Worm (Caenorhabditis elegans) whole organism, L2 larva: ENCODE data around the gene Y57G11B.5.

Source experiments
- C34F6.9 ChIP-seq: fragments of 150-350 bp; optimal IDR thresholded peaks from 2 replicates; lab custom pipeline; 2014; ENCODE audit warnings: missing biosample characterization, missing genetic modification characterization
- F13H6.1 ChIP-seq: sonication (generic microtip); optimal IDR thresholded peaks from 2 replicates; lab custom pipeline; 2016; ENCODE audit warnings: missing genetic modification characterization, missing compliant biosample characterization
- R02D3.7 ChIP-seq: fragments of 150-350 bp; optimal IDR thresholded peaks from 2 replicates; lab custom pipeline; 2014; ENCODE audit warnings: missing biosample characterization, missing genetic modification characterization
- Y55F3AM.14 ChIP-seq: fragments of 200-800 bp; sonication (Bioruptor generic); optimal IDR thresholded peaks from 2 replicates; lab custom pipeline; 2018; ENCODE audit warnings: mild to moderate bottlenecking, missing genetic modification characterization, missing compliant biosample characterization
- ZK546.5 ChIP-seq: sonication (generic microtip); optimal IDR thresholded peaks from 2 replicates; lab custom pipeline; 2017; ENCODE audit warnings: missing biosample characterization, missing genetic modification characterization
- alr-1 ChIP-seq: fragments of 150-350 bp; optimal IDR thresholded peaks from 2 replicates; lab custom pipeline; 2014; ENCODE audit warnings: missing biosample characterization, missing genetic modification characterization
- aly-2 ChIP-seq: fragments of 150-350 bp; optimal IDR thresholded peaks from 2 replicates; lab custom pipeline; 2014; ENCODE audit warnings: missing biosample characterization, missing genetic modification characterization
- ama-1 ChIP-seq: fragments of 150-350 bp; optimal IDR thresholded peaks from 2 replicates; lab custom pipeline; 2018; ENCODE audit warnings: inconsistent platforms
- blmp-1 ChIP-seq: sonication (generic microtip); optimal IDR thresholded peaks from 2 replicates; lab custom pipeline; 2017; ENCODE audit warnings: missing genetic modification characterization, mild to moderate bottlenecking, missing compliant biosample characterization, antibody characterized with exemption, moderate library complexity; ENCODE audit not compliant: insufficient read depth
- ceh-16 ChIP-seq: fragments of 150-350 bp; optimal IDR thresholded peaks from 2 replicates; lab custom pipeline; 2014; ENCODE audit warnings: missing biosample characterization, missing genetic modification characterization
- ceh-82 ChIP-seq: fragments of 150-350 bp; optimal IDR thresholded peaks from 2 replicates; lab custom pipeline; 2014; ENCODE audit warnings: missing biosample characterization, missing genetic modification characterization
- crh-2 ChIP-seq: sonication (generic microtip); optimal IDR thresholded peaks from 2 replicates; lab custom pipeline; 2017; ENCODE audit warnings: missing biosample characterization, missing genetic modification characterization
- dmd-4 ChIP-seq: sonication (generic microtip); optimal IDR thresholded peaks from 2 replicates; lab custom pipeline; 2017; ENCODE audit warnings: missing biosample characterization, missing genetic modification characterization
- egl-27 ChIP-seq: sonication (generic microtip); optimal IDR thresholded peaks from 3 replicates; lab custom pipeline; 2017; ENCODE audit warnings: missing biosample characterization, missing genetic modification reagents, missing genetic modification characterization
- elt-1 ChIP-seq: fragments of 150-350 bp; optimal IDR thresholded peaks from 2 replicates; lab custom pipeline; 2014; ENCODE audit warnings: missing biosample characterization, missing genetic modification characterization
- elt-3 ChIP-seq: sonication (generic microtip); optimal IDR thresholded peaks from 2 replicates; lab custom pipeline; 2017; ENCODE audit warnings: missing biosample characterization, missing genetic modification characterization
- fos-1 ChIP-seq: fragments of 150-350 bp; optimal IDR thresholded peaks from 2 replicates; lab custom pipeline; 2014; ENCODE audit warnings: missing biosample characterization, missing genetic modification characterization
- gmeb-1 ChIP-seq: fragments of 150-350 bp; optimal IDR thresholded peaks from 2 replicates; lab custom pipeline; 2014; ENCODE audit warnings: missing biosample characterization, missing genetic modification characterization
- lin-11 ChIP-seq: fragments of 150-350 bp; sonication (generic microtip); optimal IDR thresholded peaks from 2 replicates; lab custom pipeline; 2014; ENCODE audit warnings: missing biosample characterization, missing genetic modification characterization, inconsistent platforms, mixed read lengths
- lin-13 ChIP-seq: fragments of 150-350 bp; optimal IDR thresholded peaks from 2 replicates; lab custom pipeline; 2014; ENCODE audit warnings: missing biosample characterization, missing genetic modification reagents, missing genetic modification characterization
- lin-39 ChIP-seq: fragments of 150-350 bp; optimal IDR thresholded peaks from 2 replicates; lab custom pipeline; 2014; ENCODE audit warnings: missing biosample characterization, missing genetic modification reagents, missing genetic modification characterization
- lsy-2 ChIP-seq, 2 experiments: fragments of 150-350 bp in 1 of 2; sonication (generic microtip) in 1 of 2; optimal IDR thresholded peaks; 2 replicates each; lab custom pipeline; 2014 to 2017; ENCODE audit warnings: missing biosample characterization in 2 of 2, missing genetic modification characterization in 2 of 2
- mab-5 ChIP-seq: fragments of 150-350 bp; optimal IDR thresholded peaks from 2 replicates; lab custom pipeline; 2014; ENCODE audit warnings: missing biosample characterization, missing genetic modification characterization
- mbf-1 ChIP-seq: sonication (generic microtip); optimal IDR thresholded peaks from 2 replicates; lab custom pipeline; 2017; ENCODE audit warnings: missing biosample characterization, missing genetic modification characterization
- mdl-1 ChIP-seq, 2 experiments: fragments of 150-350 bp in 1 of 2; sonication (generic microtip) in 1 of 2; optimal IDR thresholded peaks; 2 replicates each; lab custom pipeline; 2017; ENCODE audit warnings: missing biosample characterization in 2 of 2, missing genetic modification characterization in 2 of 2
- nhr-10 ChIP-seq: sonication (generic microtip); optimal IDR thresholded peaks from 2 replicates; lab custom pipeline; 2017; ENCODE audit warnings: missing biosample characterization, missing genetic modification characterization
- nhr-11 ChIP-seq: fragments of 150-350 bp; optimal IDR thresholded peaks from 2 replicates; lab custom pipeline; 2014; ENCODE audit warnings: missing biosample characterization, missing genetic modification characterization
- nhr-12 ChIP-seq: fragments of 150-350 bp; optimal IDR thresholded peaks from 2 replicates; lab custom pipeline; 2014; ENCODE audit warnings: missing biosample characterization, missing genetic modification characterization
- nhr-129 ChIP-seq: fragments of 150-350 bp; optimal IDR thresholded peaks from 2 replicates; lab custom pipeline; 2014; ENCODE audit warnings: missing biosample characterization, missing genetic modification characterization
- nhr-21 ChIP-seq: fragments of 150-350 bp; optimal IDR thresholded peaks from 2 replicates; lab custom pipeline; 2014; ENCODE audit warnings: missing biosample characterization, missing genetic modification characterization
- nhr-23 ChIP-seq: fragments of 150-350 bp; optimal IDR thresholded peaks from 2 replicates; lab custom pipeline; 2014; ENCODE audit warnings: missing biosample characterization, missing genetic modification reagents, missing genetic modification characterization
- nhr-237 ChIP-seq: fragments of 150-350 bp; optimal IDR thresholded peaks from 2 replicates; lab custom pipeline; 2014; ENCODE audit warnings: missing biosample characterization, missing genetic modification characterization
- nhr-25 ChIP-seq: fragments of 150-350 bp; sonication (generic microtip); optimal IDR thresholded peaks from 3 replicates; lab custom pipeline; 2014; ENCODE audit warnings: missing biosample characterization, missing genetic modification characterization
- nhr-6 ChIP-seq: fragments of 150-350 bp; optimal IDR thresholded peaks from 2 replicates; lab custom pipeline; 2014; ENCODE audit warnings: missing biosample characterization, missing genetic modification characterization
- nhr-77 ChIP-seq: fragments of 150-350 bp; optimal IDR thresholded peaks from 2 replicates; lab custom pipeline; 2014; ENCODE audit warnings: missing biosample characterization, missing genetic modification characterization
- peb-1 ChIP-seq: fragments of 150-350 bp; optimal IDR thresholded peaks from 2 replicates; lab custom pipeline; 2014; ENCODE audit warnings: missing biosample characterization, missing genetic modification characterization
- sem-4 ChIP-seq: fragments of 150-350 bp; optimal IDR thresholded peaks from 2 replicates; lab custom pipeline; 2014; ENCODE audit warnings: missing biosample characterization, missing genetic modification reagents, missing genetic modification characterization
- skn-1 ChIP-seq: sonication (generic microtip); optimal IDR thresholded peaks from 2 replicates; lab custom pipeline; 2017; ENCODE audit warnings: missing biosample characterization, missing genetic modification characterization
- sma-3 ChIP-seq: sonication (generic microtip); optimal IDR thresholded peaks from 2 replicates; lab custom pipeline; 2016; ENCODE audit warnings: missing genetic modification reagents, missing genetic modification characterization, missing compliant biosample characterization
- sma-9 ChIP-seq, 2 experiments: fragments of 150-350 bp in 1 of 2; sonication (generic microtip) in 1 of 2; optimal IDR thresholded peaks; 2 replicates each; lab custom pipeline; 2014 to 2016; ENCODE audit warnings: missing genetic modification characterization in 2 of 2, mild to moderate bottlenecking in 1 of 2, missing biosample characterization in 1 of 2, missing compliant biosample characterization in 1 of 2, missing genetic modification reagents in 1 of 2, moderate library complexity in 1 of 2
- snpc-4 ChIP-seq: fragments of 150-350 bp; optimal IDR thresholded peaks from 2 replicates; lab custom pipeline; 2014; ENCODE audit warnings: missing biosample characterization, missing genetic modification characterization
- unc-39 ChIP-seq: fragments of 150-350 bp; optimal IDR thresholded peaks from 2 replicates; lab custom pipeline; 2014; ENCODE audit warnings: missing biosample characterization, missing genetic modification characterization
- unc-55 ChIP-seq: fragments of 150-350 bp; sonication (generic microtip); optimal IDR thresholded peaks from 3 replicates; lab custom pipeline; 2014; ENCODE audit warnings: missing biosample characterization, missing genetic modification reagents, missing genetic modification characterization
- unc-62 ChIP-seq: fragments of 150-350 bp; optimal IDR thresholded peaks from 2 replicates; lab custom pipeline; 2014; ENCODE audit warnings: missing biosample characterization, missing genetic modification reagents, missing genetic modification characterization
- zag-1 ChIP-seq: fragments of 150-350 bp; optimal IDR thresholded peaks from 2 replicates; lab custom pipeline; 2014; ENCODE audit warnings: missing biosample characterization, missing genetic modification characterization
- ztf-1 ChIP-seq: fragments of 200-800 bp; sonication (Bioruptor generic); conservative IDR thresholded peaks from 2 replicates; pipeline ENCODE4 v1.3.6; 2022; ENCODE audit warnings: missing genetic modification characterization, missing compliant biosample characterization
- ztf-11 ChIP-seq: sonication (generic microtip); optimal IDR thresholded peaks from 2 replicates; lab custom pipeline; 2017; ENCODE audit warnings: missing biosample characterization, missing genetic modification characterization
- ztf-4 ChIP-seq: fragments of 150-350 bp; optimal IDR thresholded peaks from 2 replicates; lab custom pipeline; 2014; ENCODE audit warnings: missing biosample characterization, missing genetic modification characterization

Y57G11B.5 gene

DNA sequence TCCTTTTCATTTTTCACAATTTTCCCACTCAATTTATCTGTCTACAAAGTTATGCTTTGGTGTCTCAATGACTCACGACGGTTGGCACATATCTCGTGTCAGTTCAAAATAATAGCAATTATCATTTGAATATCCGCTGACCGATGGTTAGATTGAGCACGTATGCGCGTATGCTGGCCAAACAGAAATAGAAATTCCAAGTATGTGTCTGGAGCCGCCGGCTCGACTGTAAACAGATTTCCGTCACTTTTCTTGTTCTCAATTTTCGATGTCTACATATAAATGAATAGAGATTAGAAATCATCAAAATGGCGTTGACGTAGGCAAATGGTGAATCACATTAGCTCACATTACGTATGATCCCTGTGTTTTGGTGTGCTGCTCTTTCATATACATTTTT is 46.5 kb downstream of the Y57G11B.5 start:
- peak; percentile 10 for TF ChIP-seq nhr-21
- TF ChIP-seq R02D3.7 = no peak
- no peak for TF ChIP-seq blmp-1 (tag; lab: Kevin White, UChicago)

DNA sequence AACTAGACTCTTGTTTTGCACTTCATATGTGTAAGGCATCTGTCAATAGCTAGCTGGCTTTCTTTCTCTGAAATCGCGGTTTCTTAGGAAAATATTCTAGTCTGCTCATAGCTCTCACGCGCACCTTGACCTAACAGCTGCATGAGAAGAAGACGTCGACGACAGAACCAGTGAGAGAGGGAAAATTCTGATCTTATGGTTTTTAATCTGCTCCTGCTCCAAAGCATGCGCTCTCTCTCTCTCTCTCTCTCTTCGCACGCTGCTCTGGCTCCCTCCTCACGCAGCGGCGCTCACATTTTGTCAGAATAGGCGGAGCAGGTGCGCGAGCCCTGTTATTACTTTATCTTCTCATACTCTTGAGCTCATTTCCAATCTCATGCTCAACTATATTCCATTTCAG is 47.5 kb downstream of the Y57G11B.5 start:
- no peak for TF ChIP-seq crh-2 (tag; lab: Kevin White, UChicago)
- no peak for TF ChIP-seq mdl-1 (tag; optimal IDR thresholded peaks at IDR 0.05; lab: Kevin White, UChicago)
- TF ChIP-seq F13H6.1 (tag; lab: Kevin White, UChicago) = peak; percentile 34
- TF ChIP-seq elt-1 (tag; lab: Kevin White, UChicago) = no peak
- no peak for TF ChIP-seq alr-1
- no peak for TF ChIP-seq nhr-77 (tag; lab: Kevin White, UChicago)
- peak; percentile 14 for TF ChIP-seq lin-11 (tag; lab: Kevin White, UChicago)
- peak; percentile 23 for TF ChIP-seq Y55F3AM.14 (GFP tag; lab: Kevin White, UChicago)
- TF ChIP-seq nhr-10 (tag; lab: Kevin White, UChicago) = no peak
- no peak for TF ChIP-seq peb-1 (tag; lab: Kevin White, UChicago)
- TF ChIP-seq ztf-4 (tag; lab: Kevin White, UChicago) = no peak
- no peak for TF ChIP-seq C34F6.9
- no peak for TF ChIP-seq mab-5
- TF ChIP-seq sem-4 (tag; lab: Kevin White, UChicago) = no peak
- TF ChIP-seq sma-3 (GFP tag; lab: Kevin White, UChicago) = no peak
- no peak for TF ChIP-seq mbf-1
- no peak for TF ChIP-seq lin-13 (GFP tag; lab: Kevin White, UChicago)
- no peak for TF ChIP-seq ztf-11
- no peak for TF ChIP-seq ceh-82
- no peak for TF ChIP-seq egl-27 (tag; lab: Kevin White, UChicago)
- no peak for TF ChIP-seq aly-2 (tag; lab: Kevin White, UChicago)
- TF ChIP-seq ama-1 (lab: Kevin White, UChicago) = peak; percentile 33
- peak; percentile 52 for TF ChIP-seq nhr-6 (tag; lab: Kevin White, UChicago)
- TF ChIP-seq fos-1 (tag; lab: Kevin White, UChicago) = no peak
- no peak for TF ChIP-seq ZK546.5 (tag; lab: Kevin White, UChicago)
- TF ChIP-seq elt-3 = no peak
- no peak for TF ChIP-seq nhr-23
- TF ChIP-seq lin-39 (tag; lab: Kevin White, UChicago) = no peak
- no peak for TF ChIP-seq nhr-11 (tag; lab: Kevin White, UChicago)
- TF ChIP-seq nhr-21 = no peak
- TF ChIP-seq skn-1 = no peak
- TF ChIP-seq blmp-1 (tag; lab: Kevin White, UChicago) = no peak
- no peak for TF ChIP-seq ceh-16
- no peak for TF ChIP-seq gmeb-1 (tag; lab: Kevin White, UChicago)
- no peak for TF ChIP-seq ztf-1 (GFP tag; lab: Robert Waterston, UW)
- TF ChIP-seq unc-55 (GFP tag; lab: Kevin White, UChicago) = no peak
- peak in 1 of 2 experiments; percentile 21 for TF ChIP-seq lsy-2 (tag; optimal IDR thresholded peaks at IDR 0.05; lab: Kevin White, UChicago)
- no peak for TF ChIP-seq unc-62 (GFP tag; lab: Kevin White, UChicago)
- TF ChIP-seq sma-9 (GFP tag; optimal IDR thresholded peaks at IDR 0.05; lab: Kevin White, UChicago) = peak; percentile 29
- TF ChIP-seq sma-9 (tag; optimal IDR thresholded peaks at IDR 0.05; lab: Kevin White, UChicago) = no peak
- no peak for TF ChIP-seq nhr-25
- no peak for TF ChIP-seq zag-1 (tag; lab: Kevin White, UChicago)
- no peak for TF ChIP-seq nhr-237
- TF ChIP-seq snpc-4 = no peak
- TF ChIP-seq nhr-12 = no peak
- no peak for TF ChIP-seq dmd-4 (tag; lab: Kevin White, UChicago)
- peak; percentile 57 for TF ChIP-seq nhr-129 (tag; lab: Kevin White, UChicago)
- TF ChIP-seq unc-39 (tag; lab: Kevin White, UChicago) = no peak
- TF ChIP-seq R02D3.7 = no peak
